Comparison of ENCODE assay signal across 1 fruit fly cellular context in genomic region chr2L:9176791-9177190, dm6.
TF ChIP-seq lines count a peak whose summit lies in the region.

No protein-coding gene starts in this region.

TF ChIP-seq in whole organism, embryonic, 481 proteins besides CTCF, POLR2A, EP300 and RAD21 (continued from another document):
- TF ChIP-seq pfk (GFP tag; optimal IDR thresholded peaks at IDR 0.05; lab: Kevin White, UChicago) (peak; percentile 94), exex (tag; optimal IDR thresholded peaks at IDR 0.05; lab: Kevin White, UChicago) (no peak), Lim3 (GFP tag; IDR thresholded peaks at IDR 0.05; lab: Robert Waterston, UW) (no peak), CG32772 (GFP tag; IDR thresholded peaks at IDR 0.05; lab: Robert Waterston, UW) (no peak), Rx (GFP tag; IDR thresholded peaks at IDR 0.05; lab: Robert Waterston, UW) (no peak), CG4820 (GFP tag; optimal IDR thresholded peaks at IDR 0.05; lab: Kevin White, UChicago) (no peak), da (GFP tag; optimal IDR thresholded peaks at IDR 0.05; lab: Kevin White, UChicago) (no peak), CG1832 (GFP tag; optimal IDR thresholded peaks at IDR 0.05; lab: Kevin White, UChicago) (no peak)
